Fruit fly (Drosophila melanogaster): ENCODE data around the gene CG12213.

CG12213 gene

DNA sequence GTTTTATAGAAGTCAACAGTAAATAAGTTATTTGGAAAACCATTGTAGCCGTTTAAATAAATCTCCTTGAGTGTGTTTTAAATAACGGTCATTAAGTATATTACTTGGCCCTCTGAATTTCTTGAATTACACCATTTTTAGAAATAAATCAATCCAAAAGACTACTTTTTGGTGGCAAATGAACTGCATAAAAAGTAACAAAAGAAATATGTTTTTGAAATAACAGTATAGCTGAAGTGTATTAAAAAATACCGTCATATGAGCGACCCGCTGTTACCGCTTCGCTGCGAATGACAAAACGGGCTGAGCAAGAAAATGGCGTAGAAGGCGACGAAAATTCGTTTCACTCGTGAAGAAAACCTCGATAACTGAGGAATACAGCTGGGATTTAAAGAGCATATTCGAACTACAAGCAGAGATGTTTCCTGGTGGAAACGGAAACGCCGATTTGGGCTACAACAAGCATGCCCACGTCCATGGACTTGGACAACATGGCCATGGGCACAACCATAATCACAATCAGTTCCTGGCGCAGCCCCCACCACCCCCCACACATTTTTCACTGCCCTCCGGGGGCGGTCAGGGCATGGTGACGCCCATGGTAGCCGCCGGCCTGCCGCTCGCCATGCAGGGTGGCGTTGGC lies 18.0 kb downstream of the CG12213 start, which contains the start of gene CG31211:
Gene CG31211, plus strand, starts transcription at position 294 of the 643 bp plus-strand sequence.
- TF ChIP-seq CG17801 (GFP tag; optimal IDR thresholded peaks at IDR 0.05; ENCODE audit: partially characterized antibody) = no peak

dm6 chr3R:11948903-11949358 lies 18.6 kb downstream of the CG12213 start, which contains the start of gene Cad87A:
TSS of gene Cad87A (minus strand) at chr3R:11949129.
- TF ChIP-seq CG17801 (GFP tag; optimal IDR thresholded peaks at IDR 0.05; ENCODE audit: partially characterized antibody) = peak; percentile 55

- TF ChIP-seq CG17801 (GFP tag; optimal IDR thresholded peaks at IDR 0.05; ENCODE audit: partially characterized antibody) = no peak
Observed at dm6 chr3R:11947959-11948358, 19.5 kb downstream of the CG12213 start.

DNA sequence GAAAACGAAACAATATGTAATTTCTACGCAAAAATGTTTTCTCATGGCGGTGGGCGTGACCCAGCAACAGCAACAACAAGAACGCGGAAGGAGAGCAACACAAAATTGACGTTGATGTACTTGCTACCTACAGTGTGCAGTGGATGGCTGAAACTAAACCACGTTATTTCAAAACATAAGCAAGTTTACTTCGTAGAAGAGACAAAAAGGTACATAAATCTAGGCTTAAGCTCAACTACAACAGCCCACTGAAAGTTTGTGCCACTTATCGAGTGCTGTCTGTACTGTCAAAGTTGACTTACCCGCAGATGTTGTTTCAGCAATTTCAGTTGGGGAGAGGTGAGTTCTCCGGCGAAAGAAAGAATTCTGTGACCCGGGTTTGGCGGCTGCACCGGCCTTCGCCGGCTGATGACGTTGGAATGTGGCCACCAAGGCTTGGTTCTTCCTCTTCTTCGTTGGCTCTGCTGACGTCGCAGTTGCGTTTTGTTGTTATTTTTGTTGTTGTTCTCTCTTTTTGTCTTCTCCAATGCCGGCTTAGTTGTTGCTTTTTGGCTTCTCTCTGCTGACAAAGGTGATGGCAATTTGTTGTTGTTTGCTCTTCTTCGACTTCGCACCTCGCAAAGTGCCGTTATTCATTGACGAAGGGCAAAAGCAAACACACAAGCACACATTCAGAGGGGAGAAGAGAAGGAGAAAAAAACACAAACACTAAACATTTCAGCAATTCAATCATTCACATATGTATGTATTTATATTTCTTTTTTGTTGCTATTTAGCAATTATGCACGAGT lies 20.2 kb downstream of the CG12213 start:
- no peak for TF ChIP-seq CG17801 (GFP tag; optimal IDR thresholded peaks at IDR 0.05; ENCODE audit: partially characterized antibody)

- TF ChIP-seq CG17801 (GFP tag; optimal IDR thresholded peaks at IDR 0.05; ENCODE audit: partially characterized antibody) = no peak
Observed at dm6 chr3R:11945450-11946317, 21.8 kb downstream of the CG12213 start.

DNA sequence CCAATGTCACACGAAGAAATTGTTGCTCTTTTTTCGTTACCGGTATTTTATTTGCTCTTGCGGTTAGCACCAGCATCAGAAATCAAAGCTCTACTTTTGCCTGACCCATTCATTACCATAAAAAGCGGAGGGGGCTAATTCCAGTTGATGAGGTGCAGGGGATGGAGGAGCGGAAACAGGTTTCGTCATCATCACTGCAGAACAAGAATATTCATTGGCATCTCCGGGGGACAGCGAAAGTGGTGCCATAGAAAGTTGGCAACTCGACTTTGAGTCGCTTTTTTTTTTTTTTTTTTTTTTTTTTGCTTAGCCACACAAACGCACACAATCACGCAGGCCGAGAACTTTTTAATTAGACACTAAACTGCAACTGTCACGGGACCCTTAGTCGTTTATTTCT lies 26.4 kb downstream of the CG12213 start:
- TF ChIP-seq CG17801 (GFP tag; optimal IDR thresholded peaks at IDR 0.05; ENCODE audit: partially characterized antibody) = no peak

DNA sequence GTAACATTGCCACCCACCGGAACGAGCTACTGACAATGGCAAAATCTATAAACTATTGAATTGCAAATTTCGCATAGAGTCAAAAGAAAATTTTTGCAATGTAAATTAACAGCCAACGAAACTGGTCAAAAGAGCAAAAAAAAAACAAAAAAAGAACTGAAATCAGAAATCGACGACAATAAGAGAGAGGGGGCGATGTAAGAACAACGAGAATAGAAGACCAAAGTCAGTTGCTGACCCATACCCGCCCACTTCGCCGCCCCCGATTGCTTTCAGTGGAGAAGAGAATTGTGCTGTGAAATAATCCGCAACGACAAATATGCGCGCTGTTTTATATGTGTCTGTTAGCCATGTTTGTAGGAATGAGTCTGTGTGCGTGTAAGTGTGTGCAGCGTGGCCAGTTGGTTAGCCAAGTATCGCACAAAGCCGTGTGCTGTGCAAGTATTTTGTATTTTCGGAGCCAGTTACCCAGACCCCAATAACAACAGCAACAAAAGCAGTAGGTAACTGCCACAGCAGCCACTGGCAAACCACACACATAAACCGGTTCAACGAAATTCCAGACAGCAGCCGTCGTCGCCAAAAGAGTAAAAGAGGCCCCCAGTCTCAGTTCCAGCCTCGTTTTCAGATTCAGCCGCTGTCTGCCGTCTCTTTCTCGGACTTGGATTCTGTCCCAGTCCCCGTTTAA lies 29.9 kb downstream of the CG12213 start:
- TF ChIP-seq CG17801 (GFP tag; optimal IDR thresholded peaks at IDR 0.05; ENCODE audit: partially characterized antibody) = no peak

- no peak for TF ChIP-seq CG17801 (GFP tag; optimal IDR thresholded peaks at IDR 0.05; ENCODE audit: partially characterized antibody)
Observed at dm6 chr3R:11933903-11934302, 33.6 kb downstream of the CG12213 start.

DNA sequence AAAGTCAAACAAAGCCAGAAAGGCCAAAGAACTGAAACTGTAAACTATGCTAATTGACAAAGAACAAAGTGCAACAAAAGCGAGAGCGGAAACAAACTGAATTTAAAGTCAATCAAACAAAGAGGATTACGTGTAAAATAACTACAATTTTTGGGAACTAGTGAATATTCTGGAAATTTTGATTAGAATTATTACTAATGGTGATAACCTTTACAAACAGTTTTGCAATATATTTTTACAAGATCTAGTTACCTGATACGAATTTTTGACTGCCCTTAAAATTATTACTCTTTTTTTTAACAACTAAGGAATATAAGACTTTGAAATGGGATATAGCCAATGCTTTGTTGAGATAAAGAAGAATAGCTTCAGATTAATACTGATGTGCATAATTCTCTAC lies 36.5 kb downstream of the CG12213 start, which contains the start of gene CG14731:
Gene CG14731, plus strand, starts transcription at position 301 of the 400 bp plus-strand sequence.
- no peak for TF ChIP-seq CG17801 (GFP tag; optimal IDR thresholded peaks at IDR 0.05; ENCODE audit: partially characterized antibody)

DNA sequence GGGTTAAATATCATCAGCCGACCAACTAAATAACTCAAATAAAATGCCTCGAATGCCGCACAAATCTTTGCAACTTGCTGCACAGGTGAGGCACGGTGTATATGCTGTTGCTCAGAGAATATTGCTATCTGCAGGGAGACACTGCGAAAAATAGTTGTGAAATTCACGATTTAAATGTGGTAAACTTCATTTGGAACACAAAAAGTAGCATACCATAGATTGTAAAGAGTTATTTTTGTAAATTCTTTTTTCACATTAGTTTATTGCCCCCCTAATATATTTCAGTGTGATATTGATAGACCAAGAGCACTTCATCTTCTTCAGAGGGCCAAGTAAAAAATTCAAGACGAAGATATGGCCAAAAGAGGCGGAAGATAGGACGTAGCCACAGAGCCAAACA lies 46.9 kb downstream of the CG12213 start:
- TF ChIP-seq CG17801 (GFP tag; optimal IDR thresholded peaks at IDR 0.05; ENCODE audit: partially characterized antibody) = no peak

Data from ovary, adult (tissue).